Fruit fly (Drosophila melanogaster): ENCODE results near the gene kst.

kst gene

dm6 chr3L:3346294-3346693, 9.6 kb downstream of the kst start:
- TF ChIP-seq fkh (GFP tag; optimal IDR thresholded peaks at IDR 0.05) = peak; percentile 24
- no peak for TF ChIP-seq vri (GFP tag; optimal IDR thresholded peaks at IDR 0.05)
- no peak for TF ChIP-seq CG6808 (GFP tag; optimal IDR thresholded peaks at IDR 0.05)
- no peak for TF ChIP-seq spab (GFP tag; optimal IDR thresholded peaks at IDR 0.05)
- no peak for TF ChIP-seq Eip78C (GFP tag)

DNA sequence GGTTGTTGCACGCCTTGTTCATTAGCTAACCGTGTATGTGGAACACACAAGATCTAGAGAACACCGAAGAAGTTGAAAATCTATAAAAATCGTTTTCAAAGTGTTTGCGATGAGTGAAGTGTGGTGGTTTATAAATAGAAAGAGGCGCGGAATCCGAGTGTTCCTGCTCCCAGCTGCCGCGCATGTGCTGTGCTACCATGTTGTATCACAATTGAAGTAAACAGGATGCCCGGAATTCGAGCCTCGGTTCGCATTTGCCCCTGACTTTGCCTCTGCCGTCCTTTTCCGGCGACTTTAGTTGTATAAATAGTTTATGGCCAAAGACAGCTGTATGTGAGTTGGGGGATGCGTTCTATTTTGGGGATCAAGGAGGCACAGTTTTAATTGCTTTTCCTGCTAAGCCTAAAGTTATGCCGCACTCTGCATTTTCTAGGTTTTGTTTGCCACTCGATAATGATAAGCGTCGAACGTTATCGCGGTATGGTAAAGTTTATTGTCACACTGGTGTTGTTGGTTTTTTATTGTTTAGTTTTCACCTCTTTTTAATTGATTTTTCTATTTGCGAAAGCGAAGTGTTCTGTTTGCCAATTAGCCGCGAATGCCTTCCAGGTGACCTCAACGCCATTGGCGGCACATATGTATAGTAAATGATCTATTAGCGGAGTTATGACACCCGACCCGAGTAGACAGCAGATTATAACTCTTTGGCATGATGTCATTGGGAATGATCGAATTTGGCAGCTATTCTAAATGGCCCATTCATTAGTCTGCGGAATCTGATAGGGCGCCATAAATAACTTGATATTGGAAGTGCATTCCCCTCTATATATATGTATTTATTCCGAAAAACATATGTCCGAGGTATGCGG, 12.5 kb downstream of the kst start:
- TF ChIP-seq net (GFP tag; optimal IDR thresholded peaks at IDR 0.05) (peak; percentile 16), eg (GFP tag; IDR thresholded peaks at IDR 0.05) (peak; percentile 36; the same call in 1 of the 3 replicates), ss (GFP tag; optimal IDR thresholded peaks at IDR 0.05) (no peak), CG6808 (GFP tag; optimal IDR thresholded peaks at IDR 0.05) (peak; percentile 6), fkh (GFP tag; optimal IDR thresholded peaks at IDR 0.05) (peak; percentile 31), achi (GFP tag; optimal IDR thresholded peaks at IDR 0.05) (no peak), vri (GFP tag; optimal IDR thresholded peaks at IDR 0.05) (peak; percentile 70)

DNA sequence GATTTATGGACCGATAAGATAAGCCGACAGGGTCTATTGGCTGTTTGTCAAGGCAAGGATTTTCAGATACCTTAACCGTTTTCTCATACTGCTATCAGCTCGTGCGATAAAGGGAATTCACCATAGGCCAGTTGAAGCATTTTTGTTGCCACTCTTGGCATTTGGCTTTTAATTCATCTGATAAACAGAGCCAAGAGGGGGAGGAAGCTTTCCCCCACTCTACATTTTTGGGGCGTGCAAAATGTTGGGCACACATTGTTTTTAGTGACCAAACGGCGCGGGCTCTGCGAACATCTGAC, 13.1 kb downstream of the kst start:
- TF ChIP-seq CG10669 (GFP tag; optimal IDR thresholded peaks at IDR 0.05) (no peak), Hr4 (GFP tag; optimal IDR thresholded peaks at IDR 0.05) (no peak), eg (GFP tag; IDR thresholded peaks at IDR 0.05) (no peak), CG6276 (GFP tag; optimal IDR thresholded peaks at IDR 0.05) (no peak), net (GFP tag; optimal IDR thresholded peaks at IDR 0.05) (no peak), Hr39 (GFP tag; optimal IDR thresholded peaks at IDR 0.05) (no peak), cyc (GFP tag; optimal IDR thresholded peaks at IDR 0.05) (no peak), CG4318 (GFP tag; optimal IDR thresholded peaks at IDR 0.05) (no peak), CG6854 (GFP tag; optimal IDR thresholded peaks at IDR 0.05) (no peak), CG8319 (GFP tag; optimal IDR thresholded peaks at IDR 0.05) (no peak), fd85E (GFP tag; optimal IDR thresholded peaks at IDR 0.05) (no peak), Sox102F (GFP tag; optimal IDR thresholded peaks at IDR 0.05) (no peak), Smox (GFP tag; optimal IDR thresholded peaks at IDR 0.05) (no peak), Eip75B (GFP tag; optimal IDR thresholded peaks at IDR 0.05) (no peak), fkh (GFP tag; optimal IDR thresholded peaks at IDR 0.05) (no peak), Gug (GFP tag; IDR thresholded peaks at IDR 0.05) (no peak), Ets21C (GFP tag; optimal IDR thresholded peaks at IDR 0.05) (no peak), CG7368 (GFP tag; optimal IDR thresholded peaks at IDR 0.05) (no peak), Eip93F (GFP tag; optimal IDR thresholded peaks at IDR 0.05) (no peak)

DNA sequence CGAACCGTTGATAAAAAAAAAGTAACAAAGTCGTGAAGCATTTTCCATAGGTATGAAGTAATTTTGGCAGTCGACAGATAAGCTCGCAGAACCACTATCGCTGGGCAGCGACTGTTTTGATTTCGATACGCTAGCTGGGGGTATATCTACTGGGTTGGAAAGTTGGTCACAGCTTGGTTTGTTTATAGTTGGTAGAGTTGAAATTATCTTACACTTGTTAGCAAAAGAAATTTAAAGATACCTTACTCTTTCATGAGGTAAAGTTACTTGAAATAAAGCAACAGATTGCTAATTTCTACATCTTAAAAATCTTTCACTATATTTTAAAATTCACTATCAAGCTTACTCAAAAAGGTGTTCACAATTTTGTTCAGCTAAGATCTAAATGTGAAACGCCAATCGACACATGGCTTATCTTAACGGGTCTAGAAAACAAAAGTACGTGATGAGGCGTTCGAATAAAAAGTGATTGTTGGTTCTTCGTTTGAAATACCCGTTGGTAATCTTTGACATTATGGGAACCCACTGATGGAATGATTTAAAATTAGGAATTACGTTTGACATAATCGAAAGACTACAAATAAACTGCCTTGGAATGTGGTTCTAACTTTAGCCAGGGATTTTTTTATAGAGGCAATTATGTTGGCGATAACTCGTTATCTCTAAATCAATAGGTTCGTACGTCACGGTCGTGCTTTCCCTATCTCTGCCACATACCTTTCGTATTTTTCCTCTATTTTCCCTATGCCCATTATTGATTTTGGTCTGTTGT, 14.1 kb downstream of the kst start:
- TF ChIP-seq Ets96B (tag; optimal IDR thresholded peaks at IDR 0.05) (no peak), CG4318 (GFP tag; optimal IDR thresholded peaks at IDR 0.05) (no peak), CG10669 (GFP tag; optimal IDR thresholded peaks at IDR 0.05) (no peak), vri (GFP tag; optimal IDR thresholded peaks at IDR 0.05) (peak; percentile 78)

dm6 chr3L:3351814-3352359, 15.2 kb downstream of the kst start:
- TF ChIP-seq Hr4 (GFP tag; optimal IDR thresholded peaks at IDR 0.05) = no peak
- no peak for TF ChIP-seq CG3919 (GFP tag; optimal IDR thresholded peaks at IDR 0.05)
- no peak for TF ChIP-seq CG11762 (GFP tag; optimal IDR thresholded peaks at IDR 0.05; ENCODE audit: insufficient read depth)
- no peak for TF ChIP-seq CG10631 (GFP tag; optimal IDR thresholded peaks at IDR 0.05)
- TF ChIP-seq fkh (GFP tag; optimal IDR thresholded peaks at IDR 0.05) = no peak
- no peak for TF ChIP-seq ss (GFP tag; optimal IDR thresholded peaks at IDR 0.05)
- no peak for TF ChIP-seq CG8319 (GFP tag; optimal IDR thresholded peaks at IDR 0.05)
- TF ChIP-seq Eip93F (GFP tag; optimal IDR thresholded peaks at IDR 0.05) = no peak
- no peak for TF ChIP-seq fd85E (GFP tag; optimal IDR thresholded peaks at IDR 0.05)

All from whole organism, prepupa.